Worm (Caenorhabditis elegans) whole organism, late embryonic: ENCODE measurements around the gene nhr-58.

Experiments used
- dve-1 ChIP-seq: sonication (generic microtip); optimal IDR thresholded peaks from 2 replicates; lab custom pipeline; 2017; ENCODE audit warnings: antibody characterized with exemption, mild to moderate bottlenecking, missing genetic modification characterization, missing compliant biosample characterization
- hlh-8 ChIP-seq: sonication (generic microtip); optimal IDR thresholded peaks from 2 replicates; lab custom pipeline; 2016; ENCODE audit warnings: missing genotype, missing genetic modification characterization, missing compliant biosample characterization
- nfya-1 ChIP-seq: sonication (generic microtip); optimal IDR thresholded peaks from 2 replicates; lab custom pipeline; 2017; ENCODE audit warnings: missing genetic modification characterization, mild to moderate bottlenecking, missing compliant biosample characterization, antibody characterized with exemption, moderate library complexity
- nhr-11 ChIP-seq: fragments of 150-350 bp; optimal IDR thresholded peaks from 2 replicates; lab custom pipeline; 2014; ENCODE audit warnings: missing biosample characterization, missing genetic modification characterization
- sox-4 ChIP-seq: sonication (generic microtip); optimal IDR thresholded peaks from 2 replicates; lab custom pipeline; 2017; ENCODE audit warnings: mild to moderate bottlenecking, missing genetic modification characterization, inconsistent platforms, missing compliant biosample characterization
- tbx-2 ChIP-seq: sonication (generic microtip); optimal IDR thresholded peaks from 2 replicates; lab custom pipeline; 2016; ENCODE audit warnings: missing genetic modification characterization, missing compliant biosample characterization

- TF ChIP-seq nfya-1 (tag; lab: Kevin White, UChicago) = no peak
- TF ChIP-seq hlh-8 (tag; lab: Kevin White, UChicago) = no peak
- no peak for TF ChIP-seq nhr-11
- TF ChIP-seq dve-1 (tag; lab: Kevin White, UChicago) = no peak
- TF ChIP-seq tbx-2 (tag; lab: Kevin White, UChicago) = no peak
- TF ChIP-seq sox-4 (tag; lab: Kevin White, UChicago) = no peak
These were observed 46.9 kb downstream of the nhr-58 start, which contains the start of gene K06H6.4 for ce11 chrV:578977-579376.
